Worm (Caenorhabditis elegans) whole organism, L3 larva: ENCODE results near the gene C35D10.5.

Experiments used
- egl-5 ChIP-seq: fragments of 150-350 bp; optimal IDR thresholded peaks from 2 replicates; lab custom pipeline; 2017; ENCODE audit warnings: missing biosample characterization, missing genetic modification reagents, missing genetic modification characterization, inconsistent platforms
- lin-15B ChIP-seq: fragments of 150-350 bp; optimal IDR thresholded peaks from 2 replicates; lab custom pipeline; 2014; ENCODE audit warnings: missing biosample characterization, missing genetic modification characterization
- snpc-4 ChIP-seq: fragments of 150-350 bp; optimal IDR thresholded peaks from 2 replicates; lab custom pipeline; 2014; ENCODE audit warnings: missing biosample characterization, missing genetic modification characterization

- TF ChIP-seq snpc-4 (tag; lab: Kevin White, UChicago) = no peak
- no peak for TF ChIP-seq egl-5 (tag; lab: Kevin White, UChicago)
- no peak for TF ChIP-seq lin-15B (tag; lab: Kevin White, UChicago)
Measured at ce11 chrIII:4875663-4876062, 13.5 kb downstream of the C35D10.5 start.
